Fruit fly (Drosophila melanogaster) whole organism, embryonic: ENCODE measurements around the gene Ir67b.

Source experiments
- Atf-2 ChIP-seq: fragments of 200-800 bp; sonication (Bioruptor generic); optimal IDR thresholded peaks from 2 replicates; lab custom pipeline; 2016; ENCODE audit warnings: missing biosample characterization, missing genetic modification characterization
- Atf3 ChIP-seq: fragments of 200-800 bp; sonication (Bioruptor generic); optimal IDR thresholded peaks from 3 replicates; lab custom pipeline; 2016; ENCODE audit warnings: missing biosample characterization, missing genetic modification characterization
- CG10366 ChIP-seq: fragments of 200-800 bp; sonication (Bioruptor generic); IDR thresholded peaks from 2 replicates; pipeline ENCODE4 v1.3.6; 2022; ENCODE audit warnings: missing biosample characterization, missing genetic modification characterization
- CG11456 ChIP-seq: fragments of 200-800 bp; sonication (Bioruptor generic); IDR thresholded peaks from 3 replicates; pipeline ENCODE4 v1.3.6; 2022; ENCODE audit warnings: missing biosample characterization, missing genetic modification characterization
- CG12104 ChIP-seq: fragments of 200-800 bp; sonication (Bioruptor generic); optimal IDR thresholded peaks from 3 replicates; lab custom pipeline; 2016; ENCODE audit warnings: missing biosample characterization, missing genetic modification characterization
- CG12391 ChIP-seq: fragments of 200-800 bp; sonication (Bioruptor generic); optimal IDR thresholded peaks from 3 replicates; lab custom pipeline; 2018; ENCODE audit warnings: missing biosample characterization, mild to moderate bottlenecking, missing genetic modification characterization, moderate library complexity
- CG13287 ChIP-seq: fragments of 200-800 bp; sonication (Bioruptor generic); IDR thresholded peaks from 2 replicates; pipeline ENCODE4 v1.3.6; 2022; ENCODE audit warnings: missing biosample characterization, missing genetic modification characterization; ENCODE audit not compliant: partially characterized antibody
- CG13894 ChIP-seq: fragments of 200-800 bp; sonication (Bioruptor generic); optimal IDR thresholded peaks from 3 replicates; lab custom pipeline; 2018; ENCODE audit warnings: missing biosample characterization, mild to moderate bottlenecking, missing genetic modification characterization, moderate library complexity
- CG14667 ChIP-seq: fragments of 200-800 bp; sonication (Bioruptor generic); IDR thresholded peaks from 2 replicates; pipeline ENCODE4 v1.3.6; 2022; ENCODE audit warnings: missing biosample characterization, missing genetic modification characterization
- CG15011 ChIP-seq: fragments of 200-800 bp; sonication (Bioruptor generic); optimal IDR thresholded peaks from 3 replicates; lab custom pipeline; 2018; ENCODE audit warnings: missing biosample characterization, mild to moderate bottlenecking, missing genetic modification characterization
- CG1529 ChIP-seq: fragments of 200-800 bp; sonication (Bioruptor generic); optimal IDR thresholded peaks from 3 replicates; lab custom pipeline; 2018; ENCODE audit warnings: missing biosample characterization, missing genetic modification characterization
- CG16779 ChIP-seq: fragments of 200-800 bp; sonication (Bioruptor generic); IDR thresholded peaks from 2 replicates; pipeline ENCODE4 v1.3.6; 2022; ENCODE audit warnings: missing biosample characterization, missing genetic modification characterization
- CG18262 ChIP-seq: fragments of 200-800 bp; optimal IDR thresholded peaks from 3 replicates; lab custom pipeline; 2019; ENCODE audit warnings: missing biosample characterization, mild to moderate bottlenecking, missing genetic modification characterization, moderate library complexity
- CG2678 ChIP-seq: fragments of 200-800 bp; sonication (Bioruptor generic); optimal IDR thresholded peaks from 3 replicates; lab custom pipeline; 2019; ENCODE audit warnings: missing biosample characterization, mild to moderate bottlenecking, missing genetic modification characterization, moderate library complexity
- CG34376 ChIP-seq: fragments of 200-800 bp; sonication (Bioruptor generic); optimal IDR thresholded peaks from 2 replicates; lab custom pipeline; 2018; ENCODE audit warnings: missing biosample characterization, mild to moderate bottlenecking, missing genetic modification characterization
- CG4328 ChIP-seq: fragments of 200-800 bp; sonication (Bioruptor generic); optimal IDR thresholded peaks from 3 replicates; lab custom pipeline; 2017; ENCODE audit warnings: missing biosample characterization, missing genetic modification reagents, missing genetic modification characterization
- CG4820 ChIP-seq: fragments of 200-800 bp; sonication (Bioruptor generic); optimal IDR thresholded peaks from 3 replicates; lab custom pipeline; 2016; ENCODE audit warnings: missing biosample characterization, missing genetic modification characterization
- CG4854 ChIP-seq: fragments of 200-800 bp; sonication (Bioruptor generic); optimal IDR thresholded peaks from 2 replicates; lab custom pipeline; 2016; ENCODE audit warnings: missing biosample characterization, missing genetic modification characterization, inconsistent platforms
- CG5245 ChIP-seq: fragments of 200-800 bp; sonication (Bioruptor generic); optimal IDR thresholded peaks from 3 replicates; lab custom pipeline; 2016; ENCODE audit warnings: missing biosample characterization, missing genetic modification characterization
- CG8388 ChIP-seq: fragments of 200-800 bp; sonication (Bioruptor generic); optimal IDR thresholded peaks from 2 replicates; lab custom pipeline; 2019; ENCODE audit warnings: missing biosample characterization, mild to moderate bottlenecking, missing genetic modification characterization, moderate library complexity
- CG9215 ChIP-seq: fragments of 200-800 bp; sonication (Bioruptor generic); IDR thresholded peaks from 2 replicates; pipeline ENCODE4 v1.3.6; 2022; ENCODE audit warnings: missing biosample characterization, missing genetic modification characterization
- CG9797 ChIP-seq: fragments of 200-800 bp; sonication (Bioruptor generic); optimal IDR thresholded peaks from 3 replicates; lab custom pipeline; 2018; ENCODE audit warnings: missing biosample characterization, mild to moderate bottlenecking, missing genetic modification characterization
- Camta ChIP-seq: fragments of 200-800 bp; sonication (Bioruptor generic); optimal IDR thresholded peaks from 2 replicates; lab custom pipeline; 2016; ENCODE audit warnings: missing biosample characterization, missing genetic modification characterization
- E2f2 ChIP-seq: fragments of 200-800 bp; sonication (Bioruptor generic); IDR thresholded peaks from 2 replicates; pipeline ENCODE4 v1.3.6; 2022; ENCODE audit warnings: missing biosample characterization, missing genetic modification characterization
- GATAe ChIP-seq: fragments of 200-800 bp; sonication (Bioruptor generic); conservative IDR thresholded peaks from 2 replicates; pipeline ENCODE4 v1.3.6; 2022; ENCODE audit warnings: missing biosample characterization, missing genetic modification characterization
- HHEX ChIP-seq: fragments of 200-800 bp; sonication (Bioruptor generic); optimal IDR thresholded peaks from 3 replicates; lab custom pipeline; 2017; ENCODE audit warnings: missing biosample characterization, mild to moderate bottlenecking, missing genetic modification characterization, missing genetic modification reagents
- HmgD ChIP-seq: fragments of 200-800 bp; sonication (Bioruptor generic); optimal IDR thresholded peaks from 3 replicates; lab custom pipeline; 2016; ENCODE audit warnings: missing biosample characterization, missing genetic modification characterization
- PHDP ChIP-seq: fragments of 200-800 bp; sonication (Bioruptor generic); optimal IDR thresholded peaks from 3 replicates; lab custom pipeline; 2018; ENCODE audit warnings: missing biosample characterization, mild to moderate bottlenecking, missing genetic modification characterization, moderate library complexity
- Sox102F ChIP-seq: fragments of 200-800 bp; sonication (Bioruptor generic); optimal IDR thresholded peaks from 2 replicates; lab custom pipeline; 2018; ENCODE audit warnings: missing biosample characterization, mild to moderate bottlenecking, missing genetic modification characterization, moderate library complexity
- Usf ChIP-seq: fragments of 200-800 bp; sonication (Bioruptor generic); optimal IDR thresholded peaks from 2 replicates; lab custom pipeline; 2017; ENCODE audit warnings: missing genotype, missing biosample characterization, missing genetic modification characterization
- Vsx1 ChIP-seq: fragments of 200-800 bp; sonication (Bioruptor generic); optimal IDR thresholded peaks from 2 replicates; lab custom pipeline; 2017; ENCODE audit warnings: missing biosample characterization, mild to moderate bottlenecking, missing genetic modification characterization, missing genetic modification reagents
- aop ChIP-seq: fragments of 200-800 bp; sonication (Bioruptor generic); IDR thresholded peaks from 2 replicates; pipeline ENCODE4 v1.3.6; 2022; ENCODE audit warnings: missing biosample characterization, missing genetic modification characterization
- ase ChIP-seq: fragments of 200-800 bp; sonication (Bioruptor generic); IDR thresholded peaks from 3 replicates; pipeline ENCODE4 v1.3.6; 2022; ENCODE audit warnings: missing biosample characterization, missing genetic modification characterization
- cato ChIP-seq: fragments of 200-800 bp; sonication (Bioruptor generic); optimal IDR thresholded peaks from 2 replicates; lab custom pipeline; 2016; ENCODE audit warnings: missing biosample characterization, missing genetic modification characterization, borderline replicate concordance
- corto ChIP-seq: fragments of 200-800 bp; sonication (Bioruptor generic); optimal IDR thresholded peaks from 2 replicates; lab custom pipeline; 2016; ENCODE audit warnings: missing biosample characterization, mild to moderate bottlenecking, missing genetic modification characterization, moderate library complexity
- croc ChIP-seq: fragments of 200-800 bp; sonication (Bioruptor generic); conservative IDR thresholded peaks from 3 replicates; pipeline ENCODE4 v1.3.6; 2022; ENCODE audit warnings: missing biosample characterization, missing genetic modification characterization
- da ChIP-seq: fragments of 200-800 bp; sonication (Bioruptor generic); optimal IDR thresholded peaks from 2 replicates; lab custom pipeline; 2016; ENCODE audit warnings: missing biosample characterization, missing genetic modification characterization
- dimm ChIP-seq: fragments of 200-800 bp; sonication (Bioruptor generic); IDR thresholded peaks from 2 replicates; pipeline ENCODE4 v1.3.6; 2022; ENCODE audit warnings: missing biosample characterization, missing genetic modification characterization
- dmrt11E ChIP-seq: fragments of 200-800 bp; sonication (Bioruptor generic); optimal IDR thresholded peaks from 3 replicates; lab custom pipeline; 2018; ENCODE audit warnings: missing biosample characterization, mild to moderate bottlenecking, missing genetic modification characterization, moderate library complexity
- dpn ChIP-seq, 2 experiments: fragments of 200-800 bp; sonication (Bioruptor generic); optimal IDR thresholded peaks; 3 replicates each; lab custom pipeline; 2016; ENCODE audit warnings: missing biosample characterization in 2 of 2, missing genetic modification characterization in 2 of 2
- ewg ChIP-seq: fragments of 200-800 bp; sonication (Bioruptor generic); optimal IDR thresholded peaks from 3 replicates; lab custom pipeline; 2017; ENCODE audit warnings: mild to moderate bottlenecking, missing biosample characterization, missing genetic modification reagents, missing genetic modification characterization
- gem ChIP-seq: fragments of 200-800 bp; sonication (Bioruptor generic); optimal IDR thresholded peaks from 2 replicates; lab custom pipeline; 2019; ENCODE audit warnings: missing biosample characterization, mild to moderate bottlenecking, missing genetic modification characterization, moderate library complexity
- lbe ChIP-seq: fragments of 200-800 bp; sonication (Bioruptor generic); optimal IDR thresholded peaks from 2 replicates; lab custom pipeline; 2016; ENCODE audit warnings: missing biosample characterization, mild to moderate bottlenecking, missing genetic modification characterization
- mirr ChIP-seq: fragments of 200-800 bp; sonication (Bioruptor generic); optimal IDR thresholded peaks from 3 replicates; lab custom pipeline; 2018; ENCODE audit warnings: missing biosample characterization, mild to moderate bottlenecking, missing genetic modification characterization
- nau ChIP-seq: fragments of 200-800 bp; sonication (Bioruptor generic); optimal IDR thresholded peaks from 3 replicates; lab custom pipeline; 2017; ENCODE audit warnings: missing biosample characterization, mild to moderate bottlenecking, missing genetic modification characterization, missing genetic modification reagents
- slou ChIP-seq: fragments of 200-800 bp; sonication (Bioruptor generic); optimal IDR thresholded peaks from 3 replicates; lab custom pipeline; 2016; ENCODE audit warnings: missing biosample characterization, missing genetic modification characterization
- tio ChIP-seq: fragments of 200-800 bp; sonication (Bioruptor generic); optimal IDR thresholded peaks from 2 replicates; lab custom pipeline; 2017; ENCODE audit warnings: missing biosample characterization, missing genetic modification characterization, inconsistent platforms
- trem ChIP-seq: fragments of 200-800 bp; optimal IDR thresholded peaks from 3 replicates; lab custom pipeline; 2019; ENCODE audit warnings: missing biosample characterization, mild to moderate bottlenecking, missing genetic modification characterization, moderate library complexity
- tx ChIP-seq: fragments of 200-800 bp; sonication (Bioruptor generic); optimal IDR thresholded peaks from 2 replicates; lab custom pipeline; 2016; ENCODE audit warnings: missing biosample characterization, missing genetic modification characterization
- wor ChIP-seq: fragments of 200-800 bp; sonication (Bioruptor generic); IDR thresholded peaks from 2 replicates; pipeline ENCODE4 v1.3.6; 2022; ENCODE audit warnings: missing biosample characterization, missing genetic modification characterization
- zen2 ChIP-seq: fragments of 200-800 bp; sonication (Bioruptor generic); IDR thresholded peaks from 3 replicates; pipeline ENCODE4 v1.3.6; 2022; ENCODE audit warnings: missing biosample characterization, missing genetic modification characterization; ENCODE audit not compliant: partially characterized antibody

Ir67b gene

dm6 chr3L:10428027-10428426, 3.8 kb downstream of the Ir67b start (continued):
- no peak for TF ChIP-seq CG9797 (GFP tag; lab: Kevin White, UChicago)
- no peak for TF ChIP-seq Atf-2
- TF ChIP-seq CG13287 (GFP tag; lab: Robert Waterston, UW), result no peak
- no peak for TF ChIP-seq E2f2 (GFP tag; lab: Robert Waterston, UW)
- TF ChIP-seq CG13894, result no peak
- no peak for TF ChIP-seq CG34376 (GFP tag; lab: Kevin White, UChicago)
- peak in 1 of 2 experiments; percentile 21 for TF ChIP-seq dpn (GFP tag; optimal IDR thresholded peaks at IDR 0.05; lab: Kevin White, UChicago)
- TF ChIP-seq CG12104 (GFP tag; lab: Kevin White, UChicago), result no peak
- peak; percentile 61 for TF ChIP-seq CG1529 (GFP tag; lab: Kevin White, UChicago)
- TF ChIP-seq CG10366, result peak; percentile 53; the same call in 1 of the 2 replicates
- TF ChIP-seq Atf3 (GFP tag; lab: Kevin White, UChicago), result no peak
- no peak for TF ChIP-seq zen2
- peak; percentile 49 for TF ChIP-seq nau (GFP tag; lab: Kevin White, UChicago)
- no peak for TF ChIP-seq slou (GFP tag; lab: Kevin White, UChicago)
- no peak; the same call in 2 of the 3 replicates for TF ChIP-seq croc (GFP tag; lab: Robert Waterston, UW)
- peak; percentile 46 for TF ChIP-seq PHDP (tag; lab: Kevin White, UChicago)
- no peak for TF ChIP-seq GATAe (GFP tag; lab: Robert Waterston, UW)
- peak; percentile 44; the same call in 1 of the 2 replicates for TF ChIP-seq wor (GFP tag; lab: Robert Waterston, UW)
- peak; percentile 67 for TF ChIP-seq CG8388 (GFP tag; lab: Kevin White, UChicago)
- TF ChIP-seq tx, result no peak
- peak; percentile 61 for TF ChIP-seq CG12391 (tag; lab: Kevin White, UChicago)
- TF ChIP-seq CG16779 (GFP tag; lab: Robert Waterston, UW), result no peak
- TF ChIP-seq CG18262, result peak; percentile 47
- no peak for TF ChIP-seq CG14667 (GFP tag; lab: Robert Waterston, UW)
- TF ChIP-seq corto, result no peak
- TF ChIP-seq Camta (GFP tag; lab: Kevin White, UChicago), result no peak
- peak; percentile 79 for TF ChIP-seq gem
- no peak for TF ChIP-seq aop (GFP tag; lab: Robert Waterston, UW)
- TF ChIP-seq tio (GFP tag; lab: Kevin White, UChicago), result no peak
- TF ChIP-seq HmgD (GFP tag; lab: Kevin White, UChicago), result no peak
- TF ChIP-seq CG11456 (GFP tag; lab: Robert Waterston, UW), result no peak
- TF ChIP-seq Vsx1 (GFP tag; lab: Kevin White, UChicago), result no peak
- TF ChIP-seq HHEX (GFP tag; lab: Kevin White, UChicago), result no peak
- no peak for TF ChIP-seq lbe (GFP tag; lab: Kevin White, UChicago)
- no peak for TF ChIP-seq da (GFP tag; lab: Kevin White, UChicago)
- no peak for TF ChIP-seq Usf (GFP tag; lab: Kevin White, UChicago)
- TF ChIP-seq CG4854 (GFP tag; lab: Kevin White, UChicago), result no peak
- no peak for TF ChIP-seq trem (tag; lab: Kevin White, UChicago)
- peak; percentile 7 for TF ChIP-seq CG5245
- TF ChIP-seq ase (GFP tag; lab: Robert Waterston, UW), result 0 out of 3 replicates have a peak, but pooled peaks have one; percentile 20
- TF ChIP-seq mirr (GFP tag; lab: Kevin White, UChicago), result no peak
- TF ChIP-seq CG9215 (GFP tag; lab: Robert Waterston, UW), result no peak
- TF ChIP-seq ewg (GFP tag; lab: Kevin White, UChicago), result peak; percentile 44
- TF ChIP-seq CG4328 (GFP tag; lab: Kevin White, UChicago), result no peak
- no peak for TF ChIP-seq cato (GFP tag; lab: Kevin White, UChicago)
- TF ChIP-seq CG15011 (GFP tag; lab: Kevin White, UChicago), result no peak
- TF ChIP-seq Sox102F, result peak; percentile 78
- no peak for TF ChIP-seq dmrt11E (tag; lab: Kevin White, UChicago)
- peak; percentile 65 for TF ChIP-seq CG2678
- TF ChIP-seq CG4820 (GFP tag; lab: Kevin White, UChicago), result peak; percentile 26
- TF ChIP-seq dimm (GFP tag; lab: Robert Waterston, UW), result no peak
